Fruit fly (Drosophila melanogaster) whole organism, wandering third instar larva: Measurements from ENCODE around the gene CG44158.

Experiments
- Abd-B ChIP-seq: fragments of >200 bp; optimal IDR thresholded peaks from 2 replicates; lab custom pipeline; 2017; ENCODE audit warnings: missing biosample characterization, missing genetic modification characterization
- CG32264 ChIP-seq: fragments of 200-800 bp; sonication (Bioruptor generic); optimal IDR thresholded peaks from 2 replicates; lab custom pipeline; 2016; ENCODE audit warnings: missing biosample characterization, missing genetic modification characterization
- Hr78 ChIP-seq: fragments of >200 bp; optimal IDR thresholded peaks from 2 replicates; lab custom pipeline; 2017; ENCODE audit warnings: missing biosample characterization, missing genetic modification characterization
- Jra ChIP-seq: sonication (Bioruptor generic); optimal IDR thresholded peaks from 2 replicates; lab custom pipeline; 2016; ENCODE audit warnings: missing biosample characterization, missing genetic modification characterization
- N ChIP-seq: fragments of >200 bp; optimal IDR thresholded peaks from 2 replicates; lab custom pipeline; 2018; ENCODE audit warnings: missing biosample characterization, missing external identifiers, missing genetic modification characterization
- OdsH ChIP-seq: fragments of 200-800 bp; sonication (Bioruptor generic); optimal IDR thresholded peaks from 2 replicates; lab custom pipeline; 2016; ENCODE audit warnings: missing biosample characterization, mild to moderate bottlenecking, missing genetic modification characterization
- foxo ChIP-seq, 2 experiments: fragments of 200-800 bp; sonication (Bioruptor generic); optimal IDR thresholded peaks; 2 replicates in 1 of 2; 3 replicates in 1 of 2; lab custom pipeline; 2016 to 2017; ENCODE audit warnings: missing biosample characterization in 2 of 2, missing genetic modification characterization in 2 of 2
- psq ChIP-seq: fragments of 200-800 bp; sonication (Bioruptor generic); optimal IDR thresholded peaks from 3 replicates; lab custom pipeline; 2017; ENCODE audit warnings: missing biosample characterization, mild to moderate bottlenecking, missing genetic modification characterization, moderate library complexity
- usp ChIP-seq: fragments of >200 bp; optimal IDR thresholded peaks from 2 replicates; lab custom pipeline; 2017; ENCODE audit warnings: missing biosample characterization, missing genetic modification characterization

dm6 chr3R:18251876-18252275 is 43.3 kb downstream of the CG44158 start:
- no peak for TF ChIP-seq Abd-B (GFP tag; lab: Kevin White, UChicago)
- no peak for TF ChIP-seq N
- no peak for TF ChIP-seq Jra (GFP tag; lab: Kevin White, UChicago)
- TF ChIP-seq Hr78 (GFP tag; lab: Kevin White, UChicago): no peak
- TF ChIP-seq CG32264 (GFP tag; lab: Kevin White, UChicago): no peak
- TF ChIP-seq psq (GFP tag; lab: Kevin White, UChicago): no peak
- TF ChIP-seq usp (GFP tag; lab: Kevin White, UChicago): no peak
- TF ChIP-seq foxo (GFP tag; optimal IDR thresholded peaks at IDR 0.05; lab: Kevin White, UChicago): no peak
- TF ChIP-seq OdsH: no peak
